Worm (Caenorhabditis elegans): Measurements from ENCODE around the gene mcm-5.

ce11 chrIII:4313061-4313962 lies 22.2 kb upstream of the mcm-5 start, which contains the start of the genes evl-14 and dcn-1:
- no peak for TF ChIP-seq T22C8.4 (GFP tag; IDR thresholded peaks at IDR 0.05)
- peak; percentile 49; the same call in 1 of the 2 replicates for TF ChIP-seq flt-1 (GFP tag; IDR thresholded peaks at IDR 0.05)
- TF ChIP-seq tab-1 (GFP tag; IDR thresholded peaks at IDR 0.05), result no peak
- no peak for TF ChIP-seq ref-1 (GFP tag; conservative IDR thresholded peaks at IDR 0.05)
- TF ChIP-seq med-1 (GFP tag; optimal IDR thresholded peaks at IDR 0.05; ENCODE audit: insufficient read depth), result no peak

Data from whole organism, midembryonic.